Worm (Caenorhabditis elegans): ENCODE results near the gene dmd-9.

dmd-9 gene

DNA sequence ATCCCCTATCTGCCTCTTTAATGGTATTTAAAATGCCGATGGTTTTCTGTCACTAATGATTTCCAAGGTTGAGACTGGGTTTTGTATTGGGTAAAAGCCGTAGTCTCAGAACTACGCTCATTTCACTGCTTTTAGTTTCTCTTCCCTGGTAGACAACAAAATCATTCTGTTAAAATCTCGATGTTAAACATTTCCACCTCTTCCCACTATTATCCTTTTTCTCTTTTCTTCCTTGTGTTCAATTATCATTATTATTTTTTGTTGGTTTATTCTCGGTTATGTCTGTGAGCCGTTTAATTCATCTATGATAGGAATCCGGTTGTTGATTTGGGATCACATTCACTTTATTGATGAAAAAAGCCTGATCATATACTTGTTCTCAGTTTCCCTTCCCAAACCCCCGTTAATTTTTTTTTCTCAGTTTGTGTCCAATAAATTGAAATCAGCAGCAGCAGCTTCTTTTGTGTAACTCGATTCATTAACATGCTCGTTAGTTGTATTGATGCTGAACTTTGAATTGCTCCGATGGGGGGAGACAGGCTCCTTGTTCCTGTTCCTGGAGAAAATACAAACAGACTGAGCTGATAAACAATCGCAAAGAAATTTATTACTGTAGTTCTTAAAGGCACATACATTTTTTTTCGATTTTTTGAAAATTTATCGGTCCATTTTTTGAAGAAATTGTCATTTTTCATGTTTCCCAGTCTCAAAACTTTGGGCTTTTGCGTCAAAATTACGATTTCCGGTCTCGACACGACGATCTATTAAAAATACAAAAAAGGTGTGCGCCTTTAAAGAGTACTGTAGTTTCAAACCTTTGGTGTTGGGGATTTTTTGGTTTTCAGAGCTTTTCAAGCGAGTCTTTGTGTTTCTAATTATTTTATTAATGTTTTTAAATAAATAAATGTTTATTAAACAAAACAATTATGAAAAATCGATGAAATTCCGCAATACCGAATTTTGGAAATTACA lies 42.5 kb upstream of the dmd-9 start:
- no peak for TF ChIP-seq pqm-1 (tag; optimal IDR thresholded peaks at IDR 0.05)
- TF ChIP-seq hlh-6 (tag; optimal IDR thresholded peaks at IDR 0.05): no peak
- TF ChIP-seq ceh-45 (GFP tag; IDR thresholded peaks at IDR 0.05): no peak
- TF ChIP-seq ref-2 (tag; optimal IDR thresholded peaks at IDR 0.05): no peak
- TF ChIP-seq ets-4 (tag; optimal IDR thresholded peaks at IDR 0.05): no peak
- TF ChIP-seq pat-9 (tag; optimal IDR thresholded peaks at IDR 0.05): no peak
- no peak for TF ChIP-seq hlh-8 (tag; optimal IDR thresholded peaks at IDR 0.05)
- no peak for TF ChIP-seq F13H6.1 (tag; optimal IDR thresholded peaks at IDR 0.05)
- TF ChIP-seq unc-42 (tag; optimal IDR thresholded peaks at IDR 0.05): no peak

DNA sequence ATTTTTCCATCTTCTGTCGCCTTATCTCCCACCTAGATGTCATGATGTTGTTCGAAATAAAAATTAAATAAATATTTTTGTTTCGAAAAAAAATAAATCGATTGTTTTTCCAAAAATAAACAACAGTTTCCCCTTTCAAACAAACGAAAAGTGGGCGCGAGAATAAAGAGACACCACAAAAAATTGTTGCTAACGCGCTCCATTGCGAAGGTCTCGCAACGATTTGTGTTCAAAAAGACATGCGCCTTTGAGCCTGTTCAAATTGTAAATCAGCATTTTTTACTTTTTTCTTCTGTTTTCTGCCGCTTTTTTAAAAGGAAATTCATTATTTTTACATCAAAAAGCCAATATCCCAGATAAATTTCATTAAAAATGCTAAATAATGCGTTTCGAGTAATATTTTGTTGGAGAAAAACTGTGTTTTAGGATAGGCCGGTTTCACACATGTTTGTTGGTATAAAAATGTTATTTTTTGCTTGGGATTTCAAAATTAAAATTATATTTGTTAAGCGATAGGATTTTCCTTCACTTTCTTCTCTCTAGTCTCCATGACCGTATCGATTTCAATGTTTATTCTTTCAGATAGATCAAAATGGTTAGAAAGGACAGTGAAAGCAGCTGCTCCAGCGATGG lies 40.3 kb upstream of the dmd-9 start, which contains the start of gene W08E12.7:
Gene W08E12.7 (plus strand): TSS at position 583 of the 633 bp plus-strand sequence.
- TF ChIP-seq unc-55 (GFP tag; optimal IDR thresholded peaks at IDR 0.05) (peak; percentile 63), hlh-6 (tag; optimal IDR thresholded peaks at IDR 0.05) (no peak), odd-2 (tag; optimal IDR thresholded peaks at IDR 0.05) (no peak), pqm-1 (tag; optimal IDR thresholded peaks at IDR 0.05) (peak; percentile 25), fax-1 (tag; optimal IDR thresholded peaks at IDR 0.05) (peak; percentile 78), unc-42 (tag; optimal IDR thresholded peaks at IDR 0.05) (peak; percentile 72), madf-2 (tag; optimal IDR thresholded peaks at IDR 0.05) (peak; percentile 60), K09A11.1 (tag; optimal IDR thresholded peaks at IDR 0.05; ENCODE audit: insufficient read depth) (peak; percentile 41), eyg-1 (tag; optimal IDR thresholded peaks at IDR 0.05) (peak; percentile 42), pros-1 (tag; optimal IDR thresholded peaks at IDR 0.05) (peak; percentile 36), ceh-45 (GFP tag; IDR thresholded peaks at IDR 0.05) (0 out of 2 replicates have a peak, but pooled peaks have one; percentile 10), hlh-13 (GFP tag; optimal IDR thresholded peaks at IDR 0.05) (no peak), pat-9 (tag; optimal IDR thresholded peaks at IDR 0.05) (peak; percentile 35), rnt-1 (tag; optimal IDR thresholded peaks at IDR 0.05) (peak; percentile 86), tbx-2 (tag; optimal IDR thresholded peaks at IDR 0.05) (peak; percentile 91), hlh-8 (tag; optimal IDR thresholded peaks at IDR 0.05) (peak; percentile 84), nhr-232 (tag; optimal IDR thresholded peaks at IDR 0.05) (no peak), fkh-10 (GFP tag; optimal IDR thresholded peaks at IDR 0.05) (no peak), sox-2 (GFP tag; IDR thresholded peaks at IDR 0.05) (peak; percentile 49), pax-1 (tag; optimal IDR thresholded peaks at IDR 0.05) (peak; percentile 34), ceh-18 (tag; optimal IDR thresholded peaks at IDR 0.05) (peak; percentile 87), sdc-2 (tag; optimal IDR thresholded peaks at IDR 0.05) (peak; percentile 0), elt-4 (tag; optimal IDR thresholded peaks at IDR 0.05) (no peak), dve-1 (tag; optimal IDR thresholded peaks at IDR 0.05) (peak; percentile 74), pag-3 (tag; optimal IDR thresholded peaks at IDR 0.05; ENCODE audit: borderline replicate concordance) (no peak), lim-6 (tag; optimal IDR thresholded peaks at IDR 0.05) (no peak), che-1 (tag; optimal IDR thresholded peaks at IDR 0.05) (peak; percentile 25), F13H6.1 (tag; optimal IDR thresholded peaks at IDR 0.05) (peak; percentile 57), ceh-6 (GFP tag; optimal IDR thresholded peaks at IDR 0.05) (peak; percentile 22), ceh-31 (tag; optimal IDR thresholded peaks at IDR 0.05) (peak; percentile 94), ttx-3 (tag; optimal IDR thresholded peaks at IDR 0.05) (peak; percentile 68), hlh-15 (tag; optimal IDR thresholded peaks at IDR 0.05) (peak; percentile 41), ceh-34 (tag; optimal IDR thresholded peaks at IDR 0.05) (peak; percentile 91), tbx-7 (tag; optimal IDR thresholded peaks at IDR 0.05) (peak; percentile 33), ceh-22 (tag; optimal IDR thresholded peaks at IDR 0.05) (no peak), Y22D7AL.16 (tag; optimal IDR thresholded peaks at IDR 0.05) (no peak), mec-3 (tag; optimal IDR thresholded peaks at IDR 0.05; ENCODE audit: borderline replicate concordance) (no peak), pha-2 (tag; optimal IDR thresholded peaks at IDR 0.05) (peak; percentile 15), hlh-30 (tag; optimal IDR thresholded peaks at IDR 0.05; ENCODE audit: insufficient read depth) (peak; percentile 85), sox-4 (tag; optimal IDR thresholded peaks at IDR 0.05) (no peak), ceh-2 (tag; optimal IDR thresholded peaks at IDR 0.05) (peak; percentile 72), ets-4 (tag; optimal IDR thresholded peaks at IDR 0.05) (peak; percentile 84), pha-4 (tag; optimal IDR thresholded peaks at IDR 0.05) (no peak), lin-11 (tag; optimal IDR thresholded peaks at IDR 0.05) (peak; percentile 17), ceh-19 (GFP tag; optimal IDR thresholded peaks at IDR 0.05) (peak; percentile 15)
